Worm (Caenorhabditis elegans): ENCODE results near the gene C32D5.14.

ce11 chrII:6324086-6324485 lies 11.2 kb upstream of the C32D5.14 start, which contains the start of gene sma-6:
- TF ChIP-seq nhr-76 (tag; optimal IDR thresholded peaks at IDR 0.05) (no peak), R02D3.7 (tag; optimal IDR thresholded peaks at IDR 0.05) (no peak), lin-15B (tag; optimal IDR thresholded peaks at IDR 0.05) (no peak), nhr-237 (tag; optimal IDR thresholded peaks at IDR 0.05) (no peak), ama-1 (optimal IDR thresholded peaks at IDR 0.05) (no peak), snpc-4 (tag; optimal IDR thresholded peaks at IDR 0.05) (no peak), hlh-11 (tag; optimal IDR thresholded peaks at IDR 0.05) (no peak), F49E8.2 (tag; optimal IDR thresholded peaks at IDR 0.05; ENCODE audit: borderline replicate concordance) (no peak), daf-12 (tag; optimal IDR thresholded peaks at IDR 0.05) (no peak), ceh-28 (tag; optimal IDR thresholded peaks at IDR 0.05) (no peak)
